Fruit fly (Drosophila melanogaster): Measurements from ENCODE around the gene CCT7.

Gene CCT7

DNA sequence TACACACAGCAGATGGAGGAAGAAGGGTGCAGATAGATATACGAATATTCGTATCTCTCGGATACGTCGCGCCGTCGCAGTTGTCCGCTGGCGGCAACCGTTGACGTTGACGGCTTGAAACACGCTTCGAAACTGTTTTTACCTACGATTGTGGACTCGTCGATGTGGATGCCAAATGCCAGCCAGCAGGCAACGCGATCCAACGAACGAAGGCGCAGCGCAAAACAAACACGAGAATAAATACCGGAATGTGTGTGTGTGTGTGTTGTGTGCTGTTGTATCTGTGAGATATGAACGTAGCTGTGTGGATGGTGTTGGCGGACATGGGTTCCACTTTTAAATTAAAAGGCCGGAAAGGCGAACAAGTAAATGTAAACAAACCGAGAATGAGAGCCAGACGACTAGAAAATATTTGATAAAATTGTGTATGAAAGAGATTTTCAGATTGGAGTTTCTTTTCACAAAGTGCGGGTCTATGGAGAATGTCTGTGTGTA, 44.8 kb downstream of the CCT7 start:
- peak; percentile 49 for TF ChIP-seq cic (GFP tag; optimal IDR thresholded peaks at IDR 0.05)
- no peak for TF ChIP-seq kay (GFP tag; ENCODE audit: borderline replicate concordance)
- peak; percentile 3 for TF ChIP-seq CG33017 (tag; optimal IDR thresholded peaks at IDR 0.05)
- peak; percentile 20 for TF ChIP-seq ovo (GFP tag; optimal IDR thresholded peaks at IDR 0.05)
- TF ChIP-seq CG12768 (GFP tag; optimal IDR thresholded peaks at IDR 0.05), result peak; percentile 44
- peak; percentile 8 for TF ChIP-seq bab1 (GFP tag; optimal IDR thresholded peaks at IDR 0.05)
- TF ChIP-seq toe (GFP tag; optimal IDR thresholded peaks at IDR 0.05), result no peak
- TF ChIP-seq CG7045 (GFP tag; optimal IDR thresholded peaks at IDR 0.05), result peak; percentile 39
- TF ChIP-seq CG7101 (tag; optimal IDR thresholded peaks at IDR 0.05), result peak; percentile 58
- TF ChIP-seq cnc (optimal IDR thresholded peaks at IDR 0.05), result no peak
- TF ChIP-seq Hr96 (GFP tag; optimal IDR thresholded peaks at IDR 0.05), result peak; percentile 3
- peak; percentile 6 for TF ChIP-seq CG11617 (GFP tag; optimal IDR thresholded peaks at IDR 0.05)
- no peak for TF ChIP-seq Clk (GFP tag; optimal IDR thresholded peaks at IDR 0.05)
- TF ChIP-seq Crg-1 (GFP tag; optimal IDR thresholded peaks at IDR 0.05), result no peak
- no peak for TF ChIP-seq CG14711 (tag; optimal IDR thresholded peaks at IDR 0.05)
- peak; percentile 58 for TF ChIP-seq tj (GFP tag; optimal IDR thresholded peaks at IDR 0.05)
- TF ChIP-seq CG5204 (GFP tag; optimal IDR thresholded peaks at IDR 0.05), result no peak
- TF ChIP-seq pad (GFP tag; optimal IDR thresholded peaks at IDR 0.05), result peak; percentile 7
- peak; percentile 64 for TF ChIP-seq Mnt (GFP tag; optimal IDR thresholded peaks at IDR 0.05)
- peak; percentile 16 for TF ChIP-seq CG1620 (GFP tag; optimal IDR thresholded peaks at IDR 0.05)

DNA sequence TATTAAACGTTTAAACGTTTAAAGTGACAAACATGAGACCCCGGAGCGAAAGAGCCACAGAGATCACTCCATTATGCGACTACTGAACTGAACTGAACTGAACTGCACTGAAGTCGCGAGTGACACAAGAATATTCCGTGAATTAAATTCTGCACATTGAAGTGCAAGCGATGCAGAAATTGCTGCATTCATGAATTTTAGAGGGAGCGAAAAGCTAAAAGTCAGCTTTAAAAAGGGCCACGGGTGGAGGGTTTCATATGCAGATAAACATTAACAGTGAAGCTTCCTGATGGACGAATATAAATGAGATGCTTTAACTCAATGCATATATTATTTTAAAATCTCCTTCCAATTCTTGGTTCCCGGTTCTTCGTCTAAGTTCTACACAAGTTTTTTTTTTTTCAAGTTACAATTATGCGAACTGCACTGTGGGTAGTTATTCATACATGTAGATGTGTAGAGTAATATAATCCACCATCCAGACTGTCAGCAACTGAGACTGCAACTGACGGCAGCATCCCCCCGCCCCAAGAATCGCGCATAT, 45.8 kb downstream of the CCT7 start:
- TF ChIP-seq tj (GFP tag; optimal IDR thresholded peaks at IDR 0.05) (peak; percentile 99), bab1 (GFP tag; optimal IDR thresholded peaks at IDR 0.05) (peak; percentile 50), CG11617 (GFP tag; optimal IDR thresholded peaks at IDR 0.05) (no peak), CG7101 (tag; optimal IDR thresholded peaks at IDR 0.05) (peak; percentile 28), pad (GFP tag; optimal IDR thresholded peaks at IDR 0.05) (peak; percentile 37), CG14711 (tag; optimal IDR thresholded peaks at IDR 0.05) (peak; percentile 45)

DNA sequence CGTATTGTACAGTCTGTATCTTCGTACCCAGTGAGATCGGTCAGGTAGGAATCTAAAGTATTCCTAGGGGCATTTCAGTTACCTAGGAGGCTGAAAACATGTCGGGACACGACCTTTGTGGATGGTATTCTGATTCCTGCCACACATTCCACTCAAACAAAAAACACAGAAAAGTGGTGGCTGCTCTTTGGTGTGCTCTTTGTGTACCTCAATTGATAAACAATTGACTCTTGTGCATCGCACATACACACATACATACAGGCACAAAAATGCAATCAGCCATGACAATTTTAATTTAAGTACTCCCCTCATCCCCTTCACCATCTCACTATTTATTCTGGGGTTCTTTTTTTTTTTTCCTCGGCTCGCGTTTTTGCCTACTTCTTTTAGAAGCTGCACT, 46.8 kb downstream of the CCT7 start:
- TF ChIP-seq CG1620 (GFP tag; optimal IDR thresholded peaks at IDR 0.05) (no peak), Mnt (GFP tag; optimal IDR thresholded peaks at IDR 0.05) (no peak), tj (GFP tag; optimal IDR thresholded peaks at IDR 0.05) (peak; percentile 4)

DNA sequence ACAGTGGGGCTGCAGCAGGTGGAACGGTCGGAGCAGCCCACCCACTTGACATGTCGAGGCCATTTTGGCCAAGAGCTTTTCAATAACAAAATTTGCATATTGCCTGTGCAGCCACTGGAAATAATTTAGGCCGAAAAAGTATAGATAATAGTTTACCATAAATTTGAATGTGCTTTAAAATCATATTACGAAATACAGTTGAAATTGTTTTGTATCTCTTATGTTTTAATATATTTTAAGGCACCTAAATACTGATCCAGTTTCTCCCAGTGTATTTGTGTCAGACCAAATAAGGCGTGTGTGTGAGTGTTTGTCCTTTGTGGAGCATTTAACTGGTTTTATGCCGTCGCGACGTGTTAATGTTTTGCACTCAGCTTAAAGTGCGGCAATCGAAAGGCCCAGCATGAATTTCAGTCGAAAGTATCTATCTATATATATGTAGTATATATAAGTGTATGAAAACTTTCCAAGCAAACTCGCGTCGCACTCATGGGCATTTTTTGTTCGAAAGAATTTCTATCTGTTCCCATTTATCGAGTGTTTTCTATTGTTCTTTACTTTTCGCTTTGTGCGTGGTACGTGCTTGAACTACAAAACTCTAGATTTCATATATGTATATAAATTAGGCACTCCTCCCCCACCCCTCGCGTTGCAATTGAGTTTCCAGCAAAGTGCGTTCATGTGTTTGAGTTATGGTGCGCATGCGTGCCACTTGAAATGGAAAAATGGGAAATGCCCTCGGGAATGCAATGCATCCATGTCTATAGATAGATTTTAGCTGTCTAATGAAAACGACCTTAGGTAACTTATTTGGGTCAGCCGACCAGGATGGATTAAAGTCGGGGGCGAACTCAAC, 48.2 kb downstream of the CCT7 start:
- TF ChIP-seq kay (GFP tag; ENCODE audit: borderline replicate concordance) (no peak), pad (GFP tag; optimal IDR thresholded peaks at IDR 0.05) (no peak), Mnt (GFP tag; optimal IDR thresholded peaks at IDR 0.05) (no peak), Hr96 (GFP tag; optimal IDR thresholded peaks at IDR 0.05) (no peak), CG7101 (tag; optimal IDR thresholded peaks at IDR 0.05) (no peak), Clk (GFP tag; optimal IDR thresholded peaks at IDR 0.05) (no peak), toe (GFP tag; optimal IDR thresholded peaks at IDR 0.05) (no peak), CG11617 (GFP tag; optimal IDR thresholded peaks at IDR 0.05) (no peak), CG1620 (GFP tag; optimal IDR thresholded peaks at IDR 0.05) (no peak), cic (GFP tag; optimal IDR thresholded peaks at IDR 0.05) (no peak), CG7045 (GFP tag; optimal IDR thresholded peaks at IDR 0.05) (no peak), ovo (GFP tag; optimal IDR thresholded peaks at IDR 0.05) (no peak), CG33017 (tag; optimal IDR thresholded peaks at IDR 0.05) (no peak), bab1 (GFP tag; optimal IDR thresholded peaks at IDR 0.05) (no peak), Crg-1 (GFP tag; optimal IDR thresholded peaks at IDR 0.05) (no peak), CG5204 (GFP tag; optimal IDR thresholded peaks at IDR 0.05) (no peak)

DNA sequence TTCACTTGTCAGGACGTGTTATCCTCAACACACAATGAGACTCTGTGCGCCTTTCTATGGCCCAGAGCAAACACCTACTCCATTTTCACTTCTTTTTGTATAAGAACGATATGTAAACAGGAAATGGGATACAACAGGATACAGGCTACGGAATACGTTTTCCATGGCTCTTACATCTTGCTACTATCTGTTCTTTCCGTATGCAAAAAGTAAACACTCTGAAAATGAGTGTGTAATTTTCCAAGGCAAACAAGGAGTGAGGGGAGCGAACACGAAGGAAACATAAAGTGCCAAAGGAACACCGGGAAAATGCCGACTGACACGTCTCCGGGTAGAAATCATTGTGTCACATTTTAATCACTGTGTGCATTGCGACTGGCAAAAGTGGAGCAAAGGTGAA, 49.3 kb downstream of the CCT7 start:
- no peak for TF ChIP-seq CG12768 (GFP tag; optimal IDR thresholded peaks at IDR 0.05)
- TF ChIP-seq CG11617 (GFP tag; optimal IDR thresholded peaks at IDR 0.05), result no peak
- TF ChIP-seq pad (GFP tag; optimal IDR thresholded peaks at IDR 0.05), result no peak

DNA sequence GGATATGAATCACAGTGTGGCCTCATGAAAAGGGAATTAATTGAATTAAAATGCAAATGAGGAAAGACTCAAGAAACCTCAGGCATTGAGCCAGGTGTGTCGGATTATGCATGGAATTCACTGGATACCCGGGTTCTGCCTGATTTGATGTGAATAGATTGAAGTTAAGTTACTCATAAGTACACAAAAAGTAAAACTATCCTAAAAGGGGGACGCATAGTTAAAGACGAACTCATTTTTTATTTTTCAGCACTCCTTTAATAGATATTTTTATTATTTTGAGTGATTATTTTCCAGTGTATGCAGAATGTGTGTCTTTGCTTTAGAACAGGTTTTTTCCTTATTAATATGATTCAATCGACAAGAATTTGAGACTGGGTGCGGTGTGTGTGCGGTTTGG, 51.8 kb downstream of the CCT7 start:
- TF ChIP-seq kay (GFP tag; ENCODE audit: borderline replicate concordance), result peak; percentile 40
- no peak for TF ChIP-seq CG1620 (GFP tag; optimal IDR thresholded peaks at IDR 0.05)
- no peak for TF ChIP-seq CG33017 (tag; optimal IDR thresholded peaks at IDR 0.05)

DNA sequence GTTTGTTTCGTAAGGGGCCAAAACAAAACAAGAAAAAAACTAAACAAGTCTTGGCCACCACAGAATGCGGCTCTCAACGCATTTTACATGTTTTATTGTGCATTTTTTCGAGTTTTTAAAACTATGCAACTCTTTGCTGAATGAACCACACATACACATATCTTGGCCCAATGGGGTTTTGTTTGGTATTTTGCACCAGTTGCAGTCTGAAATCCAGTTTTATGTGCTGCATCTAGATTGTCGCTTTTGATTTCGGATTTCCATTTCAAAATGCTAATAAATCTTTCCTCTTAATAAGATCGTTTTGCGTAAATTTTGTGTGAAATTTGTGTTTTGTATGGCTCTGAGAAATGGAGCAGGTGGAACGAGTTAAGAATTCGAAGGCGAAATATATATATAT, 52.3 kb downstream of the CCT7 start:
- no peak for TF ChIP-seq Crg-1 (GFP tag; optimal IDR thresholded peaks at IDR 0.05)
- TF ChIP-seq CG33017 (tag; optimal IDR thresholded peaks at IDR 0.05), result no peak
- no peak for TF ChIP-seq pad (GFP tag; optimal IDR thresholded peaks at IDR 0.05)
- TF ChIP-seq kay (GFP tag; ENCODE audit: borderline replicate concordance), result peak; percentile 65
